Worm (Caenorhabditis elegans): ENCODE data around the gene T24H10.5.

The T24H10.5 gene

DNA sequence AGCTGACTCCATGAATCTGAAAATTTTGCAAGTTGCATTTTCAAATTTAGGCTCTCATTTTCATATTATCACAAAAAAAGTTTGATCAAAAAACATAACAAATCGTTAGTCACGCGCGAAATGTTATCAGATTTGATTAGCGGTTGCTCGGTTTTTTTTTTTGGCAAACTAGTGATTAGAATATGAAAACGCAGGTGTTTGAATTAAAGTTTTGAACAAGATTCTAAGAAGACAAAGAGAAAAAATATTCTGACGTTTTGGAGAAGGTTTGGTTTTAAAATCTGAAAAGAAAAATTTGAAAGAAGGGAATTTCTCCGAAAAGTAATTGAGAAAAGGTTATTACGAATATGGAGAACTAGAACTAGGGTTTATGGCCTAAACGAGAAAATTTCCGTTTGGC, 43.5 kb downstream of the T24H10.5 start:
- TF ChIP-seq fos-1 (tag; optimal IDR thresholded peaks at IDR 0.05) (no peak), fkh-8 (tag; optimal IDR thresholded peaks at IDR 0.05) (peak; percentile 81), lin-14 (GFP tag; optimal IDR thresholded peaks at IDR 0.05) (peak; percentile 3), jun-1 (tag; optimal IDR thresholded peaks at IDR 0.05) (no peak), elt-3 (tag; optimal IDR thresholded peaks at IDR 0.05) (no peak), ces-1 (GFP tag; optimal IDR thresholded peaks at IDR 0.05) (no peak), hlh-4 (tag; optimal IDR thresholded peaks at IDR 0.05) (no peak), nhr-47 (tag; optimal IDR thresholded peaks at IDR 0.05) (peak; percentile 30), Y116A8C.19 (tag; optimal IDR thresholded peaks at IDR 0.05; ENCODE audit: borderline replicate concordance) (no peak), zag-1 (tag; optimal IDR thresholded peaks at IDR 0.05) (no peak), nhr-71 (tag; optimal IDR thresholded peaks at IDR 0.05) (peak; percentile 58), blmp-1 (tag; optimal IDR thresholded peaks at IDR 0.05) (no peak)

- TF ChIP-seq hlh-4 (tag; optimal IDR thresholded peaks at IDR 0.05) (peak; percentile 44), nhr-85 (tag) (peak; percentile 48), fkh-4 (tag; optimal IDR thresholded peaks at IDR 0.05; ENCODE audit: borderline replicate concordance) (no peak), unc-130 (tag; optimal IDR thresholded peaks at IDR 0.05) (no peak)
Measured at ce11 chrII:9145961-9146360, 45.1 kb downstream of the T24H10.5 start, which contains the start of gene W07A12.4. Gene W07A12.4, plus strand, starts transcription at chrII:9146261.

DNA sequence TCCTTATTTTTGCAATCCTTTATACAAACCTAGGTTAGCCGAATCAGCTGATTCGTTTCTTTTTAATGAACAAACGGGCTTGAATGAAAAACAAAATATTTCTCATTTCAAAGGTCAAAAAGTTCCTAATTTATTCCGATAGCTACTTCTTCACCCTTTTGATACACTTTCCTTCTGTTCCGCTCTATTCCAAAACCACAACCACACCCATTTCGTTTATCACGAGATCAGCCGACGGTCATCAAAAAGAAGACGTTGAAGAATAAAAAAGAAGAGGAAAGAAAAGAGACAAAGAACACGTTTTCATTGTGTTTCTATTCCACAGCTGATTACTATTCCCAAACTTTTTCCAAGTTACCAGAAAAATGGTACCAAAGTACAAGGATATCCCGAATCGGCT, 47.2 kb downstream of the T24H10.5 start:
- TF ChIP-seq elt-3 (tag; optimal IDR thresholded peaks at IDR 0.05) (peak in 1 of 6 experiments; percentile 64), hlh-4 (tag; optimal IDR thresholded peaks at IDR 0.05) (no peak), blmp-1 (tag; optimal IDR thresholded peaks at IDR 0.05) (peak; percentile 77), nhr-11 (tag; optimal IDR thresholded peaks at IDR 0.05) (no peak), rnt-1 (tag; optimal IDR thresholded peaks at IDR 0.05) (no peak), nhr-76 (tag; optimal IDR thresholded peaks at IDR 0.05) (no peak), efl-1 (optimal IDR thresholded peaks at IDR 0.05) (no peak), efl-1 (GFP tag; optimal IDR thresholded peaks at IDR 0.05 in 1 of 2) (no peak), lin-14 (GFP tag; optimal IDR thresholded peaks at IDR 0.05) (peak; percentile 19), unc-30 (tag; optimal IDR thresholded peaks at IDR 0.05) (no peak)

- TF ChIP-seq fkh-4 (tag; optimal IDR thresholded peaks at IDR 0.05; ENCODE audit: borderline replicate concordance) (no peak), jun-1 (tag; optimal IDR thresholded peaks at IDR 0.05) (no peak), xbp-1 (tag; optimal IDR thresholded peaks at IDR 0.05) (no peak), ztf-4 (tag; optimal IDR thresholded peaks at IDR 0.05) (no peak), unc-30 (tag; optimal IDR thresholded peaks at IDR 0.05) (no peak), nhr-90 (tag; optimal IDR thresholded peaks at IDR 0.05; ENCODE audit: poor library complexity) (no peak), fkh-8 (tag; optimal IDR thresholded peaks at IDR 0.05) (no peak), isw-1 (GFP tag; IDR thresholded peaks at IDR 0.05) (no peak), egl-13 (tag; optimal IDR thresholded peaks at IDR 0.05) (no peak), nhr-77 (tag; optimal IDR thresholded peaks at IDR 0.05) (no peak), nhr-20 (tag; optimal IDR thresholded peaks at IDR 0.05) (no peak), hpl-2 (GFP tag; optimal IDR thresholded peaks at IDR 0.05) (no peak), nhr-85 (tag) (no peak)
Measured at ce11 chrII:9152231-9152630, 51.3 kb downstream of the T24H10.5 start, which contains the start of gene col-78. Gene col-78, plus strand, starts transcription at chrII:9152531.

DNA sequence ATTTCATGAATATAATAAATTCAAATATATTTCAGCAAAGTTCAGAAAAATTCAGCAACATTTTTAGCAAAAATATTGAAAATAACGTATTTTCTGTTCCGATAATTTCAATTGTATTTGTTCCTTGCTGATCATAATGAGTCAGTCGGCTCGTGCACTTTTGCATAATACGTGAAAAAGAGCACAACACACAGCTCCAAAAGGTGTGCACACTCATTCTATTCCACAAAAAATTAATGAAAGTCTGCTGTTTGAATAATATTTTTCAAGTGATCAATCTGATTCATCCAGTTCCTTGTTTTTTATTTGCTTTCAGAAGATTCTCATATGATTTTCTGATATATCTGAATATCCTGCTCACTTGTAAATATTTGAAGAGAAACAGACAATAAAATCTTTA, 53.4 kb downstream of the T24H10.5 start:
- TF ChIP-seq dpl-1 (GFP tag; optimal IDR thresholded peaks at IDR 0.05) = no peak
- no peak for TF ChIP-seq fkh-8 (tag; optimal IDR thresholded peaks at IDR 0.05)
- no peak for TF ChIP-seq pqm-1 (tag; optimal IDR thresholded peaks at IDR 0.05)

Measured in whole organism, L1 larva.